Fruit fly (Drosophila melanogaster): ENCODE measurements around the gene Kcmf1.
A peak's percentile ranks its signal among the peaks of the same experiment; 100 is the strongest.

Kcmf1 gene

dm6 chr3R:9028690-9029089 lies 14.0 kb upstream of the Kcmf1 start:
- TF ChIP-seq CG7101 (tag; optimal IDR thresholded peaks at IDR 0.05) (no peak), pad (GFP tag; optimal IDR thresholded peaks at IDR 0.05) (no peak), Mnt (GFP tag; optimal IDR thresholded peaks at IDR 0.05) (no peak), ovo (GFP tag; optimal IDR thresholded peaks at IDR 0.05) (no peak), CG5204 (GFP tag; optimal IDR thresholded peaks at IDR 0.05) (no peak), tj (GFP tag; optimal IDR thresholded peaks at IDR 0.05) (no peak), CG12768 (GFP tag; optimal IDR thresholded peaks at IDR 0.05) (no peak), CG7045 (GFP tag; optimal IDR thresholded peaks at IDR 0.05) (no peak), Crg-1 (GFP tag; optimal IDR thresholded peaks at IDR 0.05) (no peak), CG1620 (GFP tag; optimal IDR thresholded peaks at IDR 0.05) (no peak)

dm6 chr3R:9027082-9027481 lies 12.4 kb upstream of the Kcmf1 start:
- TF ChIP-seq CG1620 (GFP tag; optimal IDR thresholded peaks at IDR 0.05) (no peak), CG5204 (GFP tag; optimal IDR thresholded peaks at IDR 0.05) (no peak), bab1 (GFP tag; optimal IDR thresholded peaks at IDR 0.05) (no peak), Hr96 (GFP tag; optimal IDR thresholded peaks at IDR 0.05) (no peak), ovo (GFP tag; optimal IDR thresholded peaks at IDR 0.05) (no peak), toe (GFP tag; optimal IDR thresholded peaks at IDR 0.05) (no peak), CG11617 (GFP tag; optimal IDR thresholded peaks at IDR 0.05) (no peak), CG7045 (GFP tag; optimal IDR thresholded peaks at IDR 0.05) (no peak), tj (GFP tag; optimal IDR thresholded peaks at IDR 0.05) (no peak), CG33017 (tag; optimal IDR thresholded peaks at IDR 0.05) (no peak), Clk (GFP tag; optimal IDR thresholded peaks at IDR 0.05) (no peak), CG14711 (tag; optimal IDR thresholded peaks at IDR 0.05) (no peak), cnc (optimal IDR thresholded peaks at IDR 0.05) (no peak), cic (GFP tag; optimal IDR thresholded peaks at IDR 0.05) (no peak), pad (GFP tag; optimal IDR thresholded peaks at IDR 0.05) (no peak), CG12768 (GFP tag; optimal IDR thresholded peaks at IDR 0.05) (no peak), CG7101 (tag; optimal IDR thresholded peaks at IDR 0.05) (no peak), kay (GFP tag; ENCODE audit: borderline replicate concordance) (no peak), Mnt (GFP tag; optimal IDR thresholded peaks at IDR 0.05) (no peak), Crg-1 (GFP tag; optimal IDR thresholded peaks at IDR 0.05) (no peak)

dm6 chr3R:9024835-9025510 lies 10.3 kb upstream of the Kcmf1 start:
- no peak for TF ChIP-seq Hr96 (GFP tag; optimal IDR thresholded peaks at IDR 0.05)
- TF ChIP-seq CG5204 (GFP tag; optimal IDR thresholded peaks at IDR 0.05) = no peak
- TF ChIP-seq tj (GFP tag; optimal IDR thresholded peaks at IDR 0.05) = no peak
- no peak for TF ChIP-seq CG14711 (tag; optimal IDR thresholded peaks at IDR 0.05)
- no peak for TF ChIP-seq CG7045 (GFP tag; optimal IDR thresholded peaks at IDR 0.05)
- TF ChIP-seq Clk (GFP tag; optimal IDR thresholded peaks at IDR 0.05) = no peak
- TF ChIP-seq CG33017 (tag; optimal IDR thresholded peaks at IDR 0.05) = no peak
- no peak for TF ChIP-seq cnc (optimal IDR thresholded peaks at IDR 0.05)
- TF ChIP-seq Crg-1 (GFP tag; optimal IDR thresholded peaks at IDR 0.05) = no peak
- TF ChIP-seq cic (GFP tag; optimal IDR thresholded peaks at IDR 0.05) = no peak
- TF ChIP-seq bab1 (GFP tag; optimal IDR thresholded peaks at IDR 0.05) = no peak
- TF ChIP-seq CG12768 (GFP tag; optimal IDR thresholded peaks at IDR 0.05) = no peak

dm6 chr3R:9023934-9024333 lies 9.2 kb upstream of the Kcmf1 start:
- TF ChIP-seq Hr96 (GFP tag; optimal IDR thresholded peaks at IDR 0.05) (no peak), CG5204 (GFP tag; optimal IDR thresholded peaks at IDR 0.05) (no peak), cic (GFP tag; optimal IDR thresholded peaks at IDR 0.05) (no peak), Crg-1 (GFP tag; optimal IDR thresholded peaks at IDR 0.05) (no peak), tj (GFP tag; optimal IDR thresholded peaks at IDR 0.05) (no peak), kay (GFP tag; ENCODE audit: borderline replicate concordance) (no peak), pad (GFP tag; optimal IDR thresholded peaks at IDR 0.05) (no peak), ovo (GFP tag; optimal IDR thresholded peaks at IDR 0.05) (no peak), CG7101 (tag; optimal IDR thresholded peaks at IDR 0.05) (no peak), Mnt (GFP tag; optimal IDR thresholded peaks at IDR 0.05) (no peak), CG11617 (GFP tag; optimal IDR thresholded peaks at IDR 0.05) (no peak), Clk (GFP tag; optimal IDR thresholded peaks at IDR 0.05) (no peak), CG7045 (GFP tag; optimal IDR thresholded peaks at IDR 0.05) (no peak), toe (GFP tag; optimal IDR thresholded peaks at IDR 0.05) (no peak), CG1620 (GFP tag; optimal IDR thresholded peaks at IDR 0.05) (no peak), cnc (optimal IDR thresholded peaks at IDR 0.05) (no peak), CG14711 (tag; optimal IDR thresholded peaks at IDR 0.05) (no peak)

dm6 chr3R:9019689-9020138 lies 5.0 kb upstream of the Kcmf1 start, which contains the start of gene tgo:
tgo (minus strand) TSS chr3R:9020022.
- TF ChIP-seq Clk (GFP tag; optimal IDR thresholded peaks at IDR 0.05) (no peak), Crg-1 (GFP tag; optimal IDR thresholded peaks at IDR 0.05) (peak; percentile 14), CG1620 (GFP tag; optimal IDR thresholded peaks at IDR 0.05) (no peak), bab1 (GFP tag; optimal IDR thresholded peaks at IDR 0.05) (peak; percentile 65), cic (GFP tag; optimal IDR thresholded peaks at IDR 0.05) (peak; percentile 44), Mnt (GFP tag; optimal IDR thresholded peaks at IDR 0.05) (peak; percentile 53), ovo (GFP tag; optimal IDR thresholded peaks at IDR 0.05) (no peak), tj (GFP tag; optimal IDR thresholded peaks at IDR 0.05) (peak; percentile 69), toe (GFP tag; optimal IDR thresholded peaks at IDR 0.05) (no peak), Hr96 (GFP tag; optimal IDR thresholded peaks at IDR 0.05) (no peak), CG12768 (GFP tag; optimal IDR thresholded peaks at IDR 0.05) (no peak), CG7045 (GFP tag; optimal IDR thresholded peaks at IDR 0.05) (no peak), CG5204 (GFP tag; optimal IDR thresholded peaks at IDR 0.05) (no peak), cnc (optimal IDR thresholded peaks at IDR 0.05) (no peak), CG33017 (tag; optimal IDR thresholded peaks at IDR 0.05) (no peak), pad (GFP tag; optimal IDR thresholded peaks at IDR 0.05) (peak; percentile 16), kay (GFP tag; ENCODE audit: borderline replicate concordance) (no peak), CG14711 (tag; optimal IDR thresholded peaks at IDR 0.05) (no peak), CG11617 (GFP tag; optimal IDR thresholded peaks at IDR 0.05) (peak; percentile 17), CG7101 (tag; optimal IDR thresholded peaks at IDR 0.05) (peak; percentile 2)
